Fruit fly (Drosophila melanogaster): Measurements from ENCODE around the gene CG4281.

CG4281 gene

dm6 chrX:2041312-2041918 lies 23.5 kb downstream of the CG4281 start, which contains the start of gene CG4313 (continued):
- TF ChIP-seq CG2202 (tag; optimal IDR thresholded peaks at IDR 0.05) (no peak), Dad (GFP tag; optimal IDR thresholded peaks at IDR 0.05) (peak; percentile 35), NC2α (GFP tag; optimal IDR thresholded peaks at IDR 0.05) (peak; percentile 1), mirr (GFP tag; optimal IDR thresholded peaks at IDR 0.05) (peak; percentile 45), MBD-R2 (GFP tag; IDR thresholded peaks at IDR 0.05) (peak; percentile 43), CG6654 (GFP tag; optimal IDR thresholded peaks at IDR 0.05) (peak; percentile 4), p53 (GFP tag; optimal IDR thresholded peaks at IDR 0.05) (peak; percentile 69), CG12071 (GFP tag; optimal IDR thresholded peaks at IDR 0.05) (peak; percentile 25), sima (GFP tag; optimal IDR thresholded peaks at IDR 0.05) (no peak), CG2116 (GFP tag; optimal IDR thresholded peaks at IDR 0.05) (peak; percentile 96), nmo (GFP tag; optimal IDR thresholded peaks at IDR 0.05) (peak; percentile 70), Eip74EF (GFP tag; optimal IDR thresholded peaks at IDR 0.05) (no peak), Fer1 (GFP tag; optimal IDR thresholded peaks at IDR 0.05) (peak; percentile 63), emc (GFP tag; optimal IDR thresholded peaks at IDR 0.05) (peak; percentile 31), lov (optimal IDR thresholded peaks at IDR 0.05) (no peak), lov (GFP tag; IDR thresholded peaks at IDR 0.05) (0 out of 3 replicates have a peak, but pooled peaks have one; percentile 41), lola (GFP tag; optimal IDR thresholded peaks at IDR 0.05) (peak in 1 of 3 experiments; percentile 60), CG11398 (GFP tag; optimal IDR thresholded peaks at IDR 0.05) (peak; percentile 71), sna (GFP tag; IDR thresholded peaks at IDR 0.05; ENCODE audit: partially characterized antibody) (peak; percentile 83), MTF-1 (GFP tag; optimal IDR thresholded peaks at IDR 0.05; ENCODE audit: borderline replicate concordance) (no peak), her (GFP tag; optimal IDR thresholded peaks at IDR 0.05) (peak; percentile 65), CG3281 (GFP tag; optimal IDR thresholded peaks at IDR 0.05) (peak; percentile 90), CG11093 (GFP tag; IDR thresholded peaks at IDR 0.05) (no peak), HmgZ (tag; optimal IDR thresholded peaks at IDR 0.05) (peak; percentile 68), Neu2 (GFP tag; optimal IDR thresholded peaks at IDR 0.05; ENCODE audit: borderline replicate concordance) (no peak), CG7357 (GFP tag; IDR thresholded peaks at IDR 0.05) (peak; percentile 69), CG17361 (GFP tag; IDR thresholded peaks at IDR 0.05) (peak; percentile 79), grn (GFP tag; optimal IDR thresholded peaks at IDR 0.05) (no peak), z (GFP tag; IDR thresholded peaks at IDR 0.05) (no peak), Hr78 (GFP tag; optimal IDR thresholded peaks at IDR 0.05) (no peak), zfh2 (GFP tag; optimal IDR thresholded peaks at IDR 0.05) (peak; percentile 76), Mes4 (GFP tag; optimal IDR thresholded peaks at IDR 0.05) (peak; percentile 60), Trl (optimal IDR thresholded peaks at IDR 0.05) (no peak), Trl (GFP tag; optimal IDR thresholded peaks at IDR 0.05) (peak; percentile 79), Fer2 (tag; optimal IDR thresholded peaks at IDR 0.05) (peak; percentile 50), odd (GFP tag; optimal IDR thresholded peaks at IDR 0.05) (peak; percentile 28), CG5180 (GFP tag; optimal IDR thresholded peaks at IDR 0.05) (peak; percentile 14), CG13296 (GFP tag; optimal IDR thresholded peaks at IDR 0.05) (peak; percentile 62), CG1792 (GFP tag; optimal IDR thresholded peaks at IDR 0.05) (peak; percentile 48), CG14710 (tag; optimal IDR thresholded peaks at IDR 0.05) (peak; percentile 70), CHES-1-like (GFP tag; optimal IDR thresholded peaks at IDR 0.05) (peak; percentile 77), tx (GFP tag; optimal IDR thresholded peaks at IDR 0.05) (peak; percentile 44), B-H1 (GFP tag; IDR thresholded peaks at IDR 0.05) (peak; percentile 37; the same call in 2 of the 3 replicates), CG3726 (GFP tag; IDR thresholded peaks at IDR 0.05) (0 out of 3 replicates have a peak, but pooled peaks have one; percentile 33), CG15514 (GFP tag; optimal IDR thresholded peaks at IDR 0.05) (peak; percentile 49), Bteb2 (GFP tag; optimal IDR thresholded peaks at IDR 0.05) (peak; percentile 23), pb (GFP tag; optimal IDR thresholded peaks at IDR 0.05) (peak; percentile 25), CG33213 (GFP tag; optimal IDR thresholded peaks at IDR 0.05) (peak; percentile 24), croc (GFP tag; conservative IDR thresholded peaks at IDR 0.05) (peak; percentile 56; the same call in 1 of the 3 replicates), grau (tag; optimal IDR thresholded peaks at IDR 0.05) (peak; percentile 75)
